Worm (Caenorhabditis elegans) whole organism, L3 larva: Measurements from ENCODE around the gene ddo-3.

Source experiments
- ceh-16 ChIP-seq: sonication (generic microtip); optimal IDR thresholded peaks from 2 replicates; lab custom pipeline; 2017; ENCODE audit warnings: missing biosample characterization, missing genetic modification characterization
- elt-1 ChIP-seq: fragments of 150-350 bp; optimal IDR thresholded peaks from 2 replicates; lab custom pipeline; 2014; ENCODE audit warnings: missing biosample characterization, missing genetic modification characterization
- elt-3 ChIP-seq, 3 experiments: fragments of 150-350 bp in 1 of 3; sonication (generic microtip) in 2 of 3; optimal IDR thresholded peaks; 2 replicates in 2 of 3; 4 replicates in 1 of 3; lab custom pipeline; 2014 to 2017; ENCODE audit warnings: missing biosample characterization in 3 of 3, missing genetic modification characterization in 3 of 3
- fkh-10 ChIP-seq: sonication (generic microtip); optimal IDR thresholded peaks from 2 replicates; lab custom pipeline; 2017; ENCODE audit warnings: missing biosample characterization, missing genetic modification reagents, missing genetic modification characterization
- lsy-12 ChIP-seq: sonication (generic microtip); optimal IDR thresholded peaks from 2 replicates; lab custom pipeline; 2016; ENCODE audit warnings: mild to moderate bottlenecking, missing genetic modification characterization, missing compliant biosample characterization
- nhr-43 ChIP-seq: sonication (generic microtip); optimal IDR thresholded peaks from 2 replicates; lab custom pipeline; 2016; ENCODE audit warnings: mild to moderate bottlenecking, missing genetic modification characterization, missing compliant biosample characterization; ENCODE audit not compliant: poor library complexity, severe bottlenecking
- nhr-76 ChIP-seq: fragments of 150-350 bp; sonication (generic microtip); optimal IDR thresholded peaks from 5 replicates; lab custom pipeline; 2014; ENCODE audit warnings: missing biosample characterization, missing genetic modification characterization
- unc-39 ChIP-seq: sonication (generic microtip); optimal IDR thresholded peaks from 4 replicates; lab custom pipeline; 2017; ENCODE audit warnings: missing biosample characterization, missing genetic modification characterization
- unc-62 ChIP-seq: fragments of 150-350 bp; sonication (generic microtip); optimal IDR thresholded peaks from 4 replicates; lab custom pipeline; 2014; ENCODE audit warnings: missing biosample characterization, missing genetic modification reagents, missing genetic modification characterization

- TF ChIP-seq nhr-76 (no peak), elt-1 (tag; lab: Kevin White, UChicago) (no peak), unc-39 (no peak), nhr-43 (tag; lab: Kevin White, UChicago) (no peak), elt-3 (tag; optimal IDR thresholded peaks at IDR 0.05; lab: Kevin White, UChicago) (no peak), ceh-16 (no peak), fkh-10 (GFP tag; lab: Kevin White, UChicago) (no peak), lsy-12 (tag; lab: Kevin White, UChicago) (no peak), unc-62 (no peak)
These were observed 32.3 kb downstream of the ddo-3 start, which contains the start of gene C13B9.2 for ce11 chrIII:6619952-6620351.
